Fruit fly (Drosophila melanogaster) whole organism, embryonic: ENCODE measurements around the gene Sf3b3.

Source experiments
- BEAF-32 ChIP-seq: fragments of 200-800 bp; sonication (Bioruptor generic); optimal IDR thresholded peaks from 3 replicates; lab custom pipeline; 2017; ENCODE audit warnings: missing biosample characterization, missing genetic modification characterization, mild to moderate bottlenecking, moderate library complexity, missing genetic modification reagents
- C15 ChIP-seq: fragments of 200-800 bp; sonication (Bioruptor generic); IDR thresholded peaks from 3 replicates; pipeline ENCODE4 v1.3.6; 2022; ENCODE audit warnings: missing biosample characterization, missing genetic modification characterization
- CG10462 ChIP-seq: fragments of 200-800 bp; sonication (Bioruptor generic); optimal IDR thresholded peaks from 2 replicates; lab custom pipeline; 2016; ENCODE audit warnings: missing biosample characterization, missing genetic modification characterization
- CG10543 ChIP-seq: fragments of 200-800 bp; sonication (Bioruptor generic); optimal IDR thresholded peaks from 3 replicates; lab custom pipeline; 2017; ENCODE audit warnings: missing biosample characterization, mild to moderate bottlenecking, missing genetic modification characterization, moderate library complexity
- CG12299 ChIP-seq: fragments of 200-800 bp; sonication (Bioruptor generic); optimal IDR thresholded peaks from 2 replicates; lab custom pipeline; 2018; ENCODE audit warnings: missing biosample characterization, mild to moderate bottlenecking, missing genetic modification characterization
- CG12769 ChIP-seq: fragments of 200-800 bp; sonication (Bioruptor generic); optimal IDR thresholded peaks from 2 replicates; lab custom pipeline; 2019; ENCODE audit warnings: missing biosample characterization, mild to moderate bottlenecking, missing genetic modification characterization, moderate library complexity
- CG13424 ChIP-seq: fragments of 200-800 bp; sonication (Bioruptor generic); optimal IDR thresholded peaks from 2 replicates; lab custom pipeline; 2019; ENCODE audit warnings: missing biosample characterization, mild to moderate bottlenecking, missing genetic modification characterization, moderate library complexity
- CG15514 ChIP-seq: fragments of 200-800 bp; sonication (Bioruptor generic); optimal IDR thresholded peaks from 3 replicates; lab custom pipeline; 2017; ENCODE audit warnings: missing biosample characterization, missing genetic modification characterization, mild to moderate bottlenecking, moderate library complexity, missing genetic modification reagents
- CG17802 ChIP-seq: fragments of 200-800 bp; sonication (Bioruptor generic); optimal IDR thresholded peaks from 2 replicates; lab custom pipeline; 2018; ENCODE audit warnings: missing biosample characterization, mild to moderate bottlenecking, missing genetic modification characterization, moderate library complexity
- CG1832 ChIP-seq: fragments of 200-800 bp; sonication (Bioruptor generic); optimal IDR thresholded peaks from 2 replicates; lab custom pipeline; 2017; ENCODE audit warnings: missing biosample characterization, mild to moderate bottlenecking, missing genetic modification characterization, inconsistent platforms
- CG2120 ChIP-seq: fragments of 200-800 bp; sonication (Bioruptor generic); optimal IDR thresholded peaks from 3 replicates; lab custom pipeline; 2016; ENCODE audit warnings: missing biosample characterization, missing genetic modification characterization
- CG2712 ChIP-seq: fragments of 200-800 bp; optimal IDR thresholded peaks from 3 replicates; lab custom pipeline; 2019; ENCODE audit warnings: missing biosample characterization, mild to moderate bottlenecking, missing genetic modification characterization, moderate library complexity
- CG30403 ChIP-seq: fragments of 200-800 bp; sonication (Bioruptor generic); optimal IDR thresholded peaks from 3 replicates; lab custom pipeline; 2016; ENCODE audit warnings: missing biosample characterization, missing genetic modification characterization
- CG34422 ChIP-seq: fragments of 200-800 bp; sonication (Bioruptor generic); IDR thresholded peaks from 3 replicates; pipeline ENCODE4 v1.3.6; 2022; ENCODE audit warnings: missing biosample characterization, missing genetic modification characterization
- CG42726 ChIP-seq: fragments of 200-800 bp; sonication (Bioruptor generic); IDR thresholded peaks from 2 replicates; pipeline ENCODE4 v1.3.6; 2022; ENCODE audit warnings: missing biosample characterization, missing genetic modification characterization; ENCODE audit not compliant: partially characterized antibody
- CG6654 ChIP-seq: fragments of 200-800 bp; sonication (Bioruptor generic); optimal IDR thresholded peaks from 2 replicates; lab custom pipeline; 2017; ENCODE audit warnings: missing biosample characterization, mild to moderate bottlenecking, missing genetic modification characterization
- CG6683 ChIP-seq: fragments of 200-800 bp; sonication (Bioruptor generic); optimal IDR thresholded peaks from 2 replicates; lab custom pipeline; 2017; ENCODE audit warnings: missing biosample characterization, mild to moderate bottlenecking, missing genetic modification characterization, missing genetic modification reagents
- CG7786 ChIP-seq: fragments of 200-800 bp; sonication (Bioruptor generic); optimal IDR thresholded peaks from 2 replicates; lab custom pipeline; 2016; ENCODE audit warnings: missing biosample characterization, missing genetic modification characterization
- CG7839 ChIP-seq: fragments of 200-800 bp; sonication (Bioruptor generic); optimal IDR thresholded peaks from 3 replicates; lab custom pipeline; 2018; ENCODE audit warnings: missing biosample characterization, mild to moderate bottlenecking, missing genetic modification characterization, moderate library complexity
- CG8281 ChIP-seq: fragments of 200-800 bp; sonication (Bioruptor generic); optimal IDR thresholded peaks from 2 replicates; lab custom pipeline; 2018; ENCODE audit warnings: missing biosample characterization, mild to moderate bottlenecking, missing genetic modification characterization, moderate library complexity
- CG9609 ChIP-seq: fragments of 200-800 bp; sonication (Bioruptor generic); optimal IDR thresholded peaks from 3 replicates; lab custom pipeline; 2016; ENCODE audit warnings: missing biosample characterization, missing genetic modification characterization
- CkIIα-i1 ChIP-seq: fragments of 200-800 bp; sonication (Bioruptor generic); IDR thresholded peaks from 2 replicates; pipeline ENCODE4 v1.3.6; 2022; ENCODE audit warnings: missing biosample characterization, missing genetic modification characterization
- Ets97D ChIP-seq: fragments of 200-800 bp; sonication (Bioruptor generic); optimal IDR thresholded peaks from 3 replicates; lab custom pipeline; 2016; ENCODE audit warnings: missing biosample characterization, missing genetic modification characterization
- GATAe ChIP-seq: fragments of 200-800 bp; sonication (Bioruptor generic); conservative IDR thresholded peaks from 2 replicates; pipeline ENCODE4 v1.3.6; 2022; ENCODE audit warnings: missing biosample characterization, missing genetic modification characterization
- HHEX ChIP-seq: fragments of 200-800 bp; sonication (Bioruptor generic); optimal IDR thresholded peaks from 3 replicates; lab custom pipeline; 2017; ENCODE audit warnings: missing biosample characterization, mild to moderate bottlenecking, missing genetic modification characterization, missing genetic modification reagents
- HLHmδ ChIP-seq: fragments of 200-800 bp; sonication (Bioruptor generic); optimal IDR thresholded peaks from 2 replicates; lab custom pipeline; 2018; ENCODE audit warnings: missing biosample characterization, mild to moderate bottlenecking, missing genetic modification characterization, moderate library complexity
- Lim3 ChIP-seq: fragments of 200-800 bp; sonication (Bioruptor generic); IDR thresholded peaks from 2 replicates; pipeline ENCODE4 v1.3.6; 2022; ENCODE audit warnings: missing biosample characterization, missing genetic modification characterization
- MTF-1 ChIP-seq: fragments of 200-800 bp; sonication (Bioruptor generic); optimal IDR thresholded peaks from 2 replicates; lab custom pipeline; 2018; ENCODE audit warnings: missing biosample characterization, mild to moderate bottlenecking, missing genetic modification characterization, borderline replicate concordance
- Usf ChIP-seq: fragments of 200-800 bp; sonication (Bioruptor generic); optimal IDR thresholded peaks from 2 replicates; lab custom pipeline; 2017; ENCODE audit warnings: missing genotype, missing biosample characterization, missing genetic modification characterization
- Vsx1 ChIP-seq: fragments of 200-800 bp; sonication (Bioruptor generic); optimal IDR thresholded peaks from 2 replicates; lab custom pipeline; 2017; ENCODE audit warnings: missing biosample characterization, mild to moderate bottlenecking, missing genetic modification characterization, missing genetic modification reagents
- aop ChIP-seq: fragments of 200-800 bp; sonication (Bioruptor generic); IDR thresholded peaks from 2 replicates; pipeline ENCODE4 v1.3.6; 2022; ENCODE audit warnings: missing biosample characterization, missing genetic modification characterization
- ap ChIP-seq: fragments of 200-800 bp; sonication (Bioruptor generic); IDR thresholded peaks from 2 replicates; pipeline ENCODE4 v1.3.6; 2022; ENCODE audit warnings: missing biosample characterization, missing genetic modification characterization
- ase ChIP-seq: fragments of 200-800 bp; sonication (Bioruptor generic); IDR thresholded peaks from 3 replicates; pipeline ENCODE4 v1.3.6; 2022; ENCODE audit warnings: missing biosample characterization, missing genetic modification characterization
- ash1 ChIP-seq: fragments of 200-800 bp; sonication (Bioruptor generic); optimal IDR thresholded peaks from 2 replicates; lab custom pipeline; 2018; ENCODE audit warnings: missing biosample characterization, mild to moderate bottlenecking, missing genetic modification characterization
- chif ChIP-seq, 2 experiments: fragments of 200-800 bp; sonication (Bioruptor generic); optimal IDR thresholded peaks; 3 replicates each; lab custom pipeline; 2016; ENCODE audit warnings: missing biosample characterization in 2 of 2, missing genetic modification characterization in 2 of 2
- croc ChIP-seq: fragments of 200-800 bp; sonication (Bioruptor generic); conservative IDR thresholded peaks from 3 replicates; pipeline ENCODE4 v1.3.6; 2022; ENCODE audit warnings: missing biosample characterization, missing genetic modification characterization
- her ChIP-seq: fragments of 200-800 bp; sonication (Bioruptor generic); optimal IDR thresholded peaks from 2 replicates; lab custom pipeline; 2016; ENCODE audit warnings: missing biosample characterization, missing genetic modification characterization
- kay ChIP-seq: fragments of 200-800 bp; sonication (Bioruptor generic); optimal IDR thresholded peaks from 2 replicates; lab custom pipeline; 2016; ENCODE audit warnings: missing biosample characterization, missing genetic modification characterization
- mld ChIP-seq: fragments of 200-800 bp; sonication (Bioruptor generic); IDR thresholded peaks from 3 replicates; pipeline ENCODE4 v1.3.6; 2022; ENCODE audit warnings: missing biosample characterization, missing genetic modification characterization; ENCODE audit not compliant: partially characterized antibody
- nmo ChIP-seq: fragments of 200-800 bp; sonication (Bioruptor generic); optimal IDR thresholded peaks from 2 replicates; lab custom pipeline; 2018; ENCODE audit warnings: missing biosample characterization, mild to moderate bottlenecking, missing genetic modification characterization, moderate library complexity
- oc ChIP-seq: fragments of 200-800 bp; sonication (Bioruptor generic); optimal IDR thresholded peaks from 2 replicates; lab custom pipeline; 2018; ENCODE audit warnings: missing biosample characterization, mild to moderate bottlenecking, missing genetic modification characterization, moderate library complexity
- pho ChIP-seq: fragments of 200-800 bp; sonication (Bioruptor generic); optimal IDR thresholded peaks from 2 replicates; lab custom pipeline; 2016; ENCODE audit warnings: missing biosample characterization, missing genetic modification characterization
- prd ChIP-seq, 3 experiments: fragments of >200 bp in 2 of 3; fragments of 200-800 bp in 1 of 3; sonication (Bioruptor generic) in 1 of 3; optimal IDR thresholded peaks in 2 of 3; IDR thresholded peaks in 1 of 3; 2 replicates in 2 of 3; 3 replicates in 1 of 3; pipeline versions ENCODE4 v1.3.6 to Lab custom; 2017 to 2022; ENCODE audit warnings: missing biosample characterization in 1 of 3, missing genetic modification characterization in 1 of 3
- ranshi ChIP-seq: fragments of 200-800 bp; sonication (Bioruptor generic); IDR thresholded peaks from 2 replicates; pipeline ENCODE4 v1.3.6; 2022; ENCODE audit warnings: missing biosample characterization, missing genetic modification characterization
- slp2 ChIP-seq: fragments of 200-800 bp; sonication (Bioruptor generic); optimal IDR thresholded peaks from 2 replicates; lab custom pipeline; 2016; ENCODE audit warnings: missing biosample characterization, missing genetic modification characterization
- tio ChIP-seq: fragments of 200-800 bp; sonication (Bioruptor generic); optimal IDR thresholded peaks from 2 replicates; lab custom pipeline; 2017; ENCODE audit warnings: missing biosample characterization, missing genetic modification characterization, inconsistent platforms
- usp ChIP-seq: fragments of >200 bp; optimal IDR thresholded peaks from 2 replicates; lab custom pipeline; 2017; ENCODE audit warnings: missing biosample characterization, missing genetic modification characterization
- vvl ChIP-seq: fragments of 200-800 bp; sonication (Bioruptor generic); IDR thresholded peaks from 2 replicates; pipeline ENCODE4 v1.3.6; 2022; ENCODE audit warnings: missing biosample characterization, missing genetic modification characterization
- yki ChIP-seq: fragments of >200 bp; optimal IDR thresholded peaks from 3 replicates; lab custom pipeline; 2018
- zfh1 ChIP-seq: fragments of 200-800 bp; sonication (Bioruptor generic); IDR thresholded peaks from 3 replicates; pipeline ENCODE4 v1.3.6; 2022; ENCODE audit warnings: missing biosample characterization, missing genetic modification characterization

Sf3b3 gene

DNA sequence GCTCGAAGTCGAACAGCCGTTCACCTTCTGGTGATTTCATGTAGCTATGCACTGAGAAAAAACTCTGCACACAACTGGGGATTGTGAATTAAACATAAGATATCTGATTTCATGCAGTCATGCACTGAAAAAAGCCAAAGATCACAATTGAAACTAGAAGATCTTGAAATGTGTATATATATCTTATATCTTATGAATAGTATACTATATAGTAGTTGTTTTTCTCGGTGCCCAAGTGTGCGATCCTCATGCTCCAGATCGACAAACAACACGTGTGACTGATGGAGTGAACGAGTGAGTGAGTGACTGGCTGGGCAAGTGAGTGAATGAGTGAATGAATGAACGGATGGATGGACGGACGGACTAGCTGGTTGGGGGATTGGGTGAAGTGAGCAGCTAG, 11.2 kb downstream of the Sf3b3 start (continued):
- peak; percentile 41 for TF ChIP-seq CG6654
- no peak for TF ChIP-seq oc (tag; lab: Kevin White, UChicago)
- TF ChIP-seq Lim3 (GFP tag; lab: Robert Waterston, UW) = no peak
- TF ChIP-seq CG9609 (GFP tag; lab: Kevin White, UChicago) = no peak
- peak; percentile 35; the same call in 1 of the 3 replicates for TF ChIP-seq croc (GFP tag; lab: Robert Waterston, UW)
- TF ChIP-seq CG7786 = no peak
- peak; percentile 44 for TF ChIP-seq CG6683
- no peak for TF ChIP-seq yki
- TF ChIP-seq pho (GFP tag; lab: Kevin White, UChicago) = no peak
- no peak for TF ChIP-seq Usf
- TF ChIP-seq her (GFP tag; lab: Kevin White, UChicago) = no peak
- peak; percentile 79 for TF ChIP-seq CG7839
- no peak for TF ChIP-seq CkIIα-i1 (GFP tag; lab: Robert Waterston, UW)
- TF ChIP-seq CG30403 (GFP tag; lab: Kevin White, UChicago) = peak; percentile 64
- peak; percentile 100 for TF ChIP-seq CG8281 (tag; lab: Kevin White, UChicago)
- no peak for TF ChIP-seq CG10543 (GFP tag; lab: Kevin White, UChicago)
- no peak for TF ChIP-seq mld (GFP tag; lab: Robert Waterston, UW)
- TF ChIP-seq slp2 = no peak
- peak; percentile 41 for TF ChIP-seq CG2120 (GFP tag; lab: Kevin White, UChicago)
- TF ChIP-seq CG13424 (tag; lab: Kevin White, UChicago) = peak; percentile 57
- no peak for TF ChIP-seq CG10462 (GFP tag; lab: Kevin White, UChicago)
- TF ChIP-seq tio = peak; percentile 46
- 0 out of 3 replicates have a peak, but pooled peaks have one; percentile 42 for TF ChIP-seq C15
- TF ChIP-seq HLHmδ (GFP tag; lab: Kevin White, UChicago) = peak; percentile 21
- TF ChIP-seq MTF-1 = no peak
- TF ChIP-seq GATAe = no peak
- peak; percentile 51 for TF ChIP-seq ap (GFP tag; lab: Robert Waterston, UW)
- no peak for TF ChIP-seq BEAF-32 (GFP tag; lab: Kevin White, UChicago)
- TF ChIP-seq CG34422 = peak; percentile 60; the same call in 1 of the 3 replicates
- no peak for TF ChIP-seq prd (optimal IDR thresholded peaks at IDR 0.05; lab: Kevin White, UChicago)
- peak; percentile 86 for TF ChIP-seq prd (GFP tag; IDR thresholded peaks at IDR 0.05; lab: Robert Waterston, UW)
- TF ChIP-seq ase (GFP tag; lab: Robert Waterston, UW) = peak; percentile 65; the same call in 2 of the 3 replicates
- TF ChIP-seq ranshi = peak; percentile 80
- TF ChIP-seq zfh1 (GFP tag; lab: Robert Waterston, UW) = peak; percentile 83
- peak; percentile 75 for TF ChIP-seq CG12769 (tag; lab: Kevin White, UChicago)
- TF ChIP-seq kay (GFP tag; lab: Kevin White, UChicago) = peak; percentile 10
- peak; percentile 35 for TF ChIP-seq CG17802 (tag; lab: Kevin White, UChicago)
- peak; percentile 72 for TF ChIP-seq aop (GFP tag; lab: Robert Waterston, UW)
- TF ChIP-seq CG1832 = no peak
- no peak for TF ChIP-seq CG12299 (tag; lab: Kevin White, UChicago)
- TF ChIP-seq vvl (GFP tag; lab: Robert Waterston, UW) = peak; percentile 89
- TF ChIP-seq chif (GFP tag; optimal IDR thresholded peaks at IDR 0.05; lab: Kevin White, UChicago) = peak; percentile 8 to 42
- TF ChIP-seq CG42726 (GFP tag; lab: Robert Waterston, UW) = no peak
- peak; percentile 59 for TF ChIP-seq nmo (GFP tag; lab: Kevin White, UChicago)
- TF ChIP-seq ash1 (GFP tag; lab: Kevin White, UChicago) = no peak
- no peak for TF ChIP-seq usp (GFP tag; lab: Kevin White, UChicago)
- TF ChIP-seq Vsx1 = peak; percentile 60
- TF ChIP-seq CG15514 (GFP tag; lab: Kevin White, UChicago) = peak; percentile 59
- no peak for TF ChIP-seq Ets97D (GFP tag; lab: Kevin White, UChicago)
- peak; percentile 76 for TF ChIP-seq HHEX (GFP tag; lab: Kevin White, UChicago)
- TF ChIP-seq CG2712 (tag; lab: Kevin White, UChicago) = peak; percentile 88
